Fruit fly (Drosophila melanogaster) whole organism, embryonic: ENCODE data around the gene Ser12.

ENCODE experiments used
- Adf1 ChIP-seq: fragments of 200-800 bp; sonication (Bioruptor generic); IDR thresholded peaks from 2 replicates; pipeline ENCODE4 v1.3.6; 2022; ENCODE audit warnings: missing biosample characterization, missing genetic modification characterization
- CG10274 ChIP-seq: fragments of 200-800 bp; sonication (Bioruptor generic); optimal IDR thresholded peaks from 3 replicates; lab custom pipeline; 2017; ENCODE audit warnings: missing biosample characterization, mild to moderate bottlenecking, missing genetic modification characterization
- CG10543 ChIP-seq: fragments of 200-800 bp; sonication (Bioruptor generic); optimal IDR thresholded peaks from 3 replicates; lab custom pipeline; 2017; ENCODE audit warnings: missing biosample characterization, mild to moderate bottlenecking, missing genetic modification characterization, moderate library complexity
- CG11456 ChIP-seq: fragments of 200-800 bp; sonication (Bioruptor generic); IDR thresholded peaks from 3 replicates; pipeline ENCODE4 v1.3.6; 2022; ENCODE audit warnings: missing biosample characterization, missing genetic modification characterization
- CG12071 ChIP-seq: fragments of 200-800 bp; sonication (Bioruptor generic); optimal IDR thresholded peaks from 3 replicates; lab custom pipeline; 2018; ENCODE audit warnings: missing biosample characterization, mild to moderate bottlenecking, missing genetic modification characterization
- CG13894 ChIP-seq: fragments of 200-800 bp; sonication (Bioruptor generic); optimal IDR thresholded peaks from 3 replicates; lab custom pipeline; 2018; ENCODE audit warnings: missing biosample characterization, mild to moderate bottlenecking, missing genetic modification characterization, moderate library complexity
- CG15514 ChIP-seq: fragments of 200-800 bp; sonication (Bioruptor generic); optimal IDR thresholded peaks from 3 replicates; lab custom pipeline; 2017; ENCODE audit warnings: missing biosample characterization, missing genetic modification characterization, mild to moderate bottlenecking, moderate library complexity, missing genetic modification reagents
- CG2712 ChIP-seq: fragments of 200-800 bp; optimal IDR thresholded peaks from 3 replicates; lab custom pipeline; 2019; ENCODE audit warnings: missing biosample characterization, mild to moderate bottlenecking, missing genetic modification characterization, moderate library complexity
- CG31224 ChIP-seq: fragments of 200-800 bp; sonication (Bioruptor generic); IDR thresholded peaks from 2 replicates; pipeline ENCODE4 v1.3.6; 2022; ENCODE audit warnings: missing biosample characterization, missing genetic modification characterization
- CG34422 ChIP-seq: fragments of 200-800 bp; sonication (Bioruptor generic); IDR thresholded peaks from 3 replicates; pipeline ENCODE4 v1.3.6; 2022; ENCODE audit warnings: missing biosample characterization, missing genetic modification characterization
- CG4707 ChIP-seq: fragments of 200-800 bp; sonication (Bioruptor generic); optimal IDR thresholded peaks from 2 replicates; lab custom pipeline; 2018; ENCODE audit warnings: missing biosample characterization, mild to moderate bottlenecking, missing genetic modification characterization, moderate library complexity
- CG6272 ChIP-seq: fragments of 200-800 bp; sonication (Bioruptor generic); IDR thresholded peaks from 2 replicates; pipeline ENCODE4 v1.3.6; 2022; ENCODE audit warnings: missing biosample characterization, missing genetic modification characterization
- CG9437 ChIP-seq: fragments of 200-800 bp; sonication (Bioruptor generic); optimal IDR thresholded peaks from 2 replicates; lab custom pipeline; 2018; ENCODE audit warnings: missing biosample characterization, mild to moderate bottlenecking, missing genetic modification characterization
- CoRest ChIP-seq: fragments of 200-800 bp; sonication (Bioruptor generic); optimal IDR thresholded peaks from 3 replicates; lab custom pipeline; 2018; ENCODE audit warnings: missing biosample characterization, mild to moderate bottlenecking, missing genetic modification characterization, moderate library complexity
- Dip2 ChIP-seq: fragments of 200-800 bp; sonication (Bioruptor generic); IDR thresholded peaks from 2 replicates; pipeline ENCODE4 v1.3.6; 2022; ENCODE audit warnings: missing biosample characterization, missing genetic modification characterization
- Dll ChIP-seq: fragments of 200-800 bp; sonication (Bioruptor generic); IDR thresholded peaks from 4 replicates; pipeline ENCODE4 v1.3.6; 2022; ENCODE audit warnings: missing biosample characterization, missing genetic modification characterization; ENCODE audit not compliant: partially characterized antibody
- HLH4C ChIP-seq: fragments of 200-800 bp; sonication (Bioruptor generic); IDR thresholded peaks from 3 replicates; pipeline ENCODE4 v1.3.6; 2022; ENCODE audit warnings: missing biosample characterization, missing genetic modification characterization; ENCODE audit not compliant: partially characterized antibody
- HLHmδ ChIP-seq: fragments of 200-800 bp; sonication (Bioruptor generic); optimal IDR thresholded peaks from 2 replicates; lab custom pipeline; 2018; ENCODE audit warnings: missing biosample characterization, mild to moderate bottlenecking, missing genetic modification characterization, moderate library complexity
- Hey ChIP-seq: fragments of 200-800 bp; sonication (Bioruptor generic); optimal IDR thresholded peaks from 3 replicates; lab custom pipeline; 2018; ENCODE audit warnings: missing biosample characterization, mild to moderate bottlenecking, missing genetic modification characterization
- MBD-R2 ChIP-seq: fragments of 200-800 bp; sonication (Bioruptor generic); IDR thresholded peaks from 2 replicates; pipeline ENCODE4 v1.3.6; 2022; ENCODE audit warnings: missing biosample characterization, missing genetic modification characterization
- Mrtf ChIP-seq: fragments of 200-800 bp; sonication (Bioruptor generic); IDR thresholded peaks from 3 replicates; pipeline ENCODE4 v1.3.6; 2022; ENCODE audit warnings: missing biosample characterization, missing genetic modification characterization
- Nf-YB ChIP-seq: fragments of 200-800 bp; sonication (Bioruptor generic); optimal IDR thresholded peaks from 3 replicates; lab custom pipeline; 2019; ENCODE audit warnings: missing biosample characterization, mild to moderate bottlenecking, missing genetic modification characterization, moderate library complexity
- Nf-YC ChIP-seq: fragments of 200-800 bp; optimal IDR thresholded peaks from 3 replicates; lab custom pipeline; 2019; ENCODE audit warnings: missing biosample characterization, mild to moderate bottlenecking, missing genetic modification characterization, moderate library complexity
- YL-1 ChIP-seq: fragments of 200-800 bp; sonication (Bioruptor generic); optimal IDR thresholded peaks from 3 replicates; lab custom pipeline; 2017; ENCODE audit warnings: missing biosample characterization, mild to moderate bottlenecking, missing genetic modification characterization
- aop ChIP-seq: fragments of 200-800 bp; sonication (Bioruptor generic); IDR thresholded peaks from 2 replicates; pipeline ENCODE4 v1.3.6; 2022; ENCODE audit warnings: missing biosample characterization, missing genetic modification characterization
- bbx ChIP-seq: fragments of 200-800 bp; sonication (Bioruptor generic); IDR thresholded peaks from 2 replicates; pipeline ENCODE4 v1.3.6; 2022; ENCODE audit warnings: missing biosample characterization, missing genetic modification characterization; ENCODE audit not compliant: partially characterized antibody
- caup ChIP-seq: fragments of 200-800 bp; sonication (Bioruptor generic); optimal IDR thresholded peaks from 3 replicates; lab custom pipeline; 2017; ENCODE audit warnings: missing biosample characterization, mild to moderate bottlenecking, missing genetic modification characterization, moderate library complexity; ENCODE audit not compliant: severe bottlenecking
- corto ChIP-seq: fragments of 200-800 bp; sonication (Bioruptor generic); optimal IDR thresholded peaks from 2 replicates; lab custom pipeline; 2016; ENCODE audit warnings: missing biosample characterization, mild to moderate bottlenecking, missing genetic modification characterization, moderate library complexity
- dan ChIP-seq: fragments of 200-800 bp; sonication (Bioruptor generic); IDR thresholded peaks from 2 replicates; pipeline ENCODE4 v1.3.6; 2022; ENCODE audit warnings: missing biosample characterization, missing genetic modification characterization
- ftz-f1 ChIP-seq: fragments of 200-800 bp; sonication (Bioruptor generic); optimal IDR thresholded peaks from 2 replicates; lab custom pipeline; 2016; ENCODE audit warnings: missing biosample characterization, missing genetic modification characterization
- gce ChIP-seq: fragments of 200-800 bp; sonication (Bioruptor generic); IDR thresholded peaks from 3 replicates; pipeline ENCODE4 v1.3.6; 2022; ENCODE audit warnings: missing biosample characterization, missing genetic modification characterization
- hb ChIP-seq: fragments of 200-800 bp; sonication (Bioruptor generic); IDR thresholded peaks from 3 replicates; pipeline ENCODE4 v1.3.6; 2022; ENCODE audit warnings: missing biosample characterization, missing genetic modification characterization; ENCODE audit not compliant: partially characterized antibody
- kay ChIP-seq: fragments of 200-800 bp; sonication (Bioruptor generic); optimal IDR thresholded peaks from 2 replicates; lab custom pipeline; 2016; ENCODE audit warnings: missing biosample characterization, missing genetic modification characterization
- lab ChIP-seq: fragments of 200-800 bp; sonication (Bioruptor generic); optimal IDR thresholded peaks from 3 replicates; lab custom pipeline; 2017; ENCODE audit warnings: missing biosample characterization, missing genetic modification characterization, mild to moderate bottlenecking, moderate library complexity, missing genetic modification reagents
- lov ChIP-seq, 2 experiments: fragments of 200-800 bp in 1 of 2; fragments of >200 bp in 1 of 2; sonication (Bioruptor generic) in 1 of 2; IDR thresholded peaks in 1 of 2; optimal IDR thresholded peaks in 1 of 2; 2 replicates in 1 of 2; 3 replicates in 1 of 2; pipeline versions ENCODE4 v1.3.6 to Lab custom; 2017 to 2022; ENCODE audit warnings: missing biosample characterization in 1 of 2, missing genetic modification characterization in 1 of 2
- mam ChIP-seq: fragments of 200-800 bp; sonication (Bioruptor generic); optimal IDR thresholded peaks from 3 replicates; lab custom pipeline; 2016; ENCODE audit warnings: missing biosample characterization, missing genetic modification characterization
- nom ChIP-seq: fragments of 200-800 bp; sonication (Bioruptor generic); optimal IDR thresholded peaks from 2 replicates; lab custom pipeline; 2017; ENCODE audit warnings: missing biosample characterization, missing genetic modification characterization, mild to moderate bottlenecking, moderate library complexity, missing genetic modification reagents
- pfk ChIP-seq: fragments of 200-800 bp; sonication (Bioruptor generic); optimal IDR thresholded peaks from 2 replicates; lab custom pipeline; 2018; ENCODE audit warnings: missing biosample characterization, mild to moderate bottlenecking, missing genetic modification characterization, moderate library complexity
- pho ChIP-seq: fragments of 200-800 bp; sonication (Bioruptor generic); optimal IDR thresholded peaks from 2 replicates; lab custom pipeline; 2016; ENCODE audit warnings: missing biosample characterization, missing genetic modification characterization
- ro ChIP-seq: fragments of 200-800 bp; sonication (Bioruptor generic); IDR thresholded peaks from 2 replicates; pipeline ENCODE4 v1.3.6; 2022; ENCODE audit warnings: missing biosample characterization, missing genetic modification characterization
- sim ChIP-seq: fragments of 200-800 bp; sonication (Bioruptor generic); IDR thresholded peaks from 2 replicates; pipeline ENCODE4 v1.3.6; 2022; ENCODE audit warnings: missing biosample characterization, missing genetic modification characterization
- sisA ChIP-seq: fragments of 200-800 bp; sonication (Bioruptor generic); IDR thresholded peaks from 2 replicates; pipeline ENCODE4 v1.3.6; 2022; ENCODE audit warnings: missing biosample characterization, missing genetic modification characterization
- slbo ChIP-seq: fragments of 200-800 bp; sonication (Bioruptor generic); IDR thresholded peaks from 2 replicates; pipeline ENCODE4 v1.3.6; 2022; ENCODE audit warnings: missing biosample characterization, missing genetic modification characterization
- sug ChIP-seq: fragments of 200-800 bp; optimal IDR thresholded peaks from 2 replicates; lab custom pipeline; 2019; ENCODE audit warnings: missing biosample characterization, mild to moderate bottlenecking, missing genetic modification characterization, moderate library complexity
- tgo ChIP-seq: fragments of 200-800 bp; sonication (Bioruptor generic); IDR thresholded peaks from 3 replicates; pipeline ENCODE4 v1.3.6; 2022; ENCODE audit warnings: missing biosample characterization, missing genetic modification characterization
- ttk ChIP-seq: fragments of 200-800 bp; sonication (Bioruptor generic); IDR thresholded peaks from 2 replicates; pipeline ENCODE4 v2.1.2; 2022; ENCODE audit warnings: missing biosample characterization, missing genetic modification characterization
- vvl ChIP-seq: fragments of 200-800 bp; sonication (Bioruptor generic); IDR thresholded peaks from 2 replicates; pipeline ENCODE4 v1.3.6; 2022; ENCODE audit warnings: missing biosample characterization, missing genetic modification characterization

The Ser12 gene

dm6 chr2L:2202853-2203717, 48.0 kb downstream of the Ser12 start:
- TF ChIP-seq CG31224 (GFP tag; lab: Robert Waterston, UW) (peak; percentile 97), hb (GFP tag; lab: Robert Waterston, UW) (no peak), CG6272 (GFP tag; lab: Robert Waterston, UW) (0 out of 2 replicates have a peak, but pooled peaks have one; percentile 20), gce (GFP tag; lab: Robert Waterston, UW) (peak; percentile 22; the same call in 1 of the 3 replicates), sug (tag; lab: Kevin White, UChicago) (peak; percentile 34), slbo (GFP tag; lab: Robert Waterston, UW) (0 out of 2 replicates have a peak, but pooled peaks have one; percentile 17), YL-1 (GFP tag; lab: Kevin White, UChicago) (no peak), Nf-YB (GFP tag; lab: Kevin White, UChicago) (peak; percentile 26), CG34422 (GFP tag; lab: Robert Waterston, UW) (peak; percentile 69; the same call in 1 of the 3 replicates), caup (GFP tag; lab: Kevin White, UChicago) (peak; percentile 21), mam (GFP tag; lab: Kevin White, UChicago) (no peak), CG11456 (GFP tag; lab: Robert Waterston, UW) (peak; percentile 44; the same call in 1 of the 3 replicates), CG9437 (GFP tag; lab: Kevin White, UChicago) (peak; percentile 70), CG12071 (GFP tag; lab: Kevin White, UChicago) (peak; percentile 1), bbx (GFP tag; lab: Robert Waterston, UW) (peak; percentile 71), CG4707 (GFP tag; lab: Kevin White, UChicago) (no peak), pho (GFP tag; lab: Kevin White, UChicago) (no peak), ftz-f1 (GFP tag; lab: Kevin White, UChicago) (peak; percentile 73), CG10543 (GFP tag; lab: Kevin White, UChicago) (peak; percentile 53), dan (GFP tag; lab: Robert Waterston, UW) (no peak), CoRest (tag; lab: Kevin White, UChicago) (peak; percentile 0), sim (0 out of 2 replicates have a peak, but pooled peaks have one; percentile 5), HLH4C (peak; percentile 34; the same call in 2 of the 3 replicates), vvl (GFP tag; lab: Robert Waterston, UW) (peak; percentile 27; the same call in 1 of the 2 replicates), Adf1 (peak; percentile 51), lov (optimal IDR thresholded peaks at IDR 0.05; lab: Kevin White, UChicago) (no peak), lov (GFP tag; IDR thresholded peaks at IDR 0.05; lab: Robert Waterston, UW) (peak; percentile 58; the same call in 1 of the 3 replicates), pfk (no peak), aop (no peak; the same call in 1 of the 2 replicates), Dll (GFP tag; lab: Robert Waterston, UW) (peak; percentile 34; the same call in 2 of the 4 replicates), CG2712 (tag; lab: Kevin White, UChicago) (peak; percentile 27), MBD-R2 (GFP tag; lab: Robert Waterston, UW) (peak; percentile 22; the same call in 1 of the 2 replicates), Hey (tag; lab: Kevin White, UChicago) (peak; percentile 41), corto (peak; percentile 14), Nf-YC (tag; lab: Kevin White, UChicago) (peak; percentile 57), tgo (no peak), sisA (GFP tag; lab: Robert Waterston, UW) (no peak), Dip2 (GFP tag; lab: Robert Waterston, UW) (no peak), ro (GFP tag; lab: Robert Waterston, UW) (no peak), ttk (0 out of 2 replicates have a peak, but pooled peaks have one; percentile 35), nom (GFP tag; lab: Kevin White, UChicago) (peak; percentile 80), CG13894 (tag; lab: Kevin White, UChicago) (peak; percentile 43), kay (GFP tag; lab: Kevin White, UChicago) (peak; percentile 39), lab (GFP tag; lab: Kevin White, UChicago) (peak; percentile 55), Mrtf (no peak), CG10274 (no peak), CG15514 (peak; percentile 23), HLHmδ (peak; percentile 88)
